Fruit fly (Drosophila melanogaster) whole organism, embryonic: ENCODE results near the gene CG33293.

ENCODE experiments used
- CG10543 ChIP-seq: fragments of 200-800 bp; sonication (Bioruptor generic); optimal IDR thresholded peaks from 3 replicates; lab custom pipeline; 2017; ENCODE audit warnings: missing biosample characterization, mild to moderate bottlenecking, missing genetic modification characterization, moderate library complexity
- CG11093 ChIP-seq: fragments of 200-800 bp; sonication (Bioruptor generic); IDR thresholded peaks from 3 replicates; pipeline ENCODE4 v1.3.6; 2022; ENCODE audit warnings: missing biosample characterization, missing genetic modification characterization
- CG12236 ChIP-seq: fragments of 200-800 bp; sonication (Bioruptor generic); optimal IDR thresholded peaks from 2 replicates; lab custom pipeline; 2016; ENCODE audit warnings: missing biosample characterization, missing genetic modification characterization
- CG14860 ChIP-seq: fragments of 200-800 bp; sonication (Bioruptor generic); IDR thresholded peaks from 3 replicates; pipeline ENCODE4 v1.3.6; 2022; ENCODE audit warnings: missing biosample characterization, missing genetic modification characterization; ENCODE audit not compliant: partially characterized antibody
- CG15514 ChIP-seq: fragments of 200-800 bp; sonication (Bioruptor generic); optimal IDR thresholded peaks from 3 replicates; lab custom pipeline; 2017; ENCODE audit warnings: missing biosample characterization, missing genetic modification characterization, mild to moderate bottlenecking, moderate library complexity, missing genetic modification reagents
- CG16813 ChIP-seq: fragments of 200-800 bp; sonication (Bioruptor generic); IDR thresholded peaks from 3 replicates; pipeline ENCODE4 v1.3.6; 2022; ENCODE audit warnings: missing biosample characterization, missing genetic modification characterization; ENCODE audit not compliant: partially characterized antibody
- CG17568 ChIP-seq: fragments of 200-800 bp; sonication (Bioruptor generic); optimal IDR thresholded peaks from 2 replicates; lab custom pipeline; 2018; ENCODE audit warnings: missing biosample characterization, mild to moderate bottlenecking, missing genetic modification characterization, moderate library complexity
- CG17912 ChIP-seq: fragments of 200-800 bp; sonication (Bioruptor generic); optimal IDR thresholded peaks from 2 replicates; lab custom pipeline; 2018; ENCODE audit warnings: missing biosample characterization, mild to moderate bottlenecking, missing genetic modification characterization
- CG18599 ChIP-seq: fragments of 200-800 bp; sonication (Bioruptor generic); optimal IDR thresholded peaks from 3 replicates; lab custom pipeline; 2017; ENCODE audit warnings: missing biosample characterization, missing genetic modification characterization, mild to moderate bottlenecking, moderate library complexity, missing genetic modification reagents
- CG2199 ChIP-seq: fragments of 200-800 bp; sonication (Bioruptor generic); IDR thresholded peaks from 3 replicates; pipeline ENCODE4 v1.3.6; 2022; ENCODE audit warnings: missing biosample characterization, missing genetic modification characterization
- CG2678 ChIP-seq: fragments of 200-800 bp; sonication (Bioruptor generic); optimal IDR thresholded peaks from 3 replicates; lab custom pipeline; 2019; ENCODE audit warnings: missing biosample characterization, mild to moderate bottlenecking, missing genetic modification characterization, moderate library complexity
- CG30431 ChIP-seq: fragments of 200-800 bp; sonication (Bioruptor generic); optimal IDR thresholded peaks from 2 replicates; lab custom pipeline; 2017; ENCODE audit warnings: missing biosample characterization, missing genetic modification characterization
- CG33213 ChIP-seq: fragments of 200-800 bp; sonication (Bioruptor generic); optimal IDR thresholded peaks from 3 replicates; lab custom pipeline; 2016; ENCODE audit warnings: missing biosample characterization, missing genetic modification characterization
- CG3847 ChIP-seq: fragments of 200-800 bp; sonication (Bioruptor generic); IDR thresholded peaks from 2 replicates; pipeline ENCODE4 v1.3.6; 2022; ENCODE audit warnings: missing biosample characterization, missing genetic modification characterization
- CG4328 ChIP-seq: fragments of 200-800 bp; sonication (Bioruptor generic); optimal IDR thresholded peaks from 3 replicates; lab custom pipeline; 2017; ENCODE audit warnings: missing biosample characterization, missing genetic modification reagents, missing genetic modification characterization
- CG4404 ChIP-seq: fragments of 200-800 bp; sonication (Bioruptor generic); IDR thresholded peaks from 2 replicates; pipeline ENCODE4 v1.3.6; 2022; ENCODE audit warnings: missing biosample characterization, missing genetic modification characterization
- CG5180 ChIP-seq: fragments of 200-800 bp; sonication (Bioruptor generic); optimal IDR thresholded peaks from 3 replicates; lab custom pipeline; 2017; ENCODE audit warnings: missing biosample characterization, missing genetic modification characterization, mild to moderate bottlenecking, moderate library complexity, missing genetic modification reagents
- CG6175 ChIP-seq: fragments of 200-800 bp; sonication (Bioruptor generic); IDR thresholded peaks from 3 replicates; pipeline ENCODE4 v1.3.6; 2022; ENCODE audit warnings: missing biosample characterization, missing genetic modification characterization
- CG6689 ChIP-seq: fragments of 200-800 bp; sonication (Bioruptor generic); IDR thresholded peaks from 2 replicates; pipeline ENCODE4 v1.3.6; 2022; ENCODE audit warnings: missing biosample characterization, missing genetic modification characterization
- CG6791 ChIP-seq: fragments of 200-800 bp; sonication (Bioruptor generic); IDR thresholded peaks from 3 replicates; pipeline ENCODE4 v1.3.6; 2022; ENCODE audit warnings: missing biosample characterization, missing genetic modification characterization; ENCODE audit not compliant: partially characterized antibody
- CG8089 ChIP-seq: fragments of 200-800 bp; sonication (Bioruptor generic); optimal IDR thresholded peaks from 3 replicates; lab custom pipeline; 2016; ENCODE audit warnings: missing biosample characterization, missing genetic modification characterization
- CTCF ChIP-seq: fragments of 200-800 bp; sonication (Bioruptor generic); optimal IDR thresholded peaks from 2 replicates; lab custom pipeline; 2017; ENCODE audit warnings: missing biosample characterization, mild to moderate bottlenecking, missing genetic modification characterization, moderate library complexity
- D19B ChIP-seq: fragments of 200-800 bp; sonication (Bioruptor generic); optimal IDR thresholded peaks from 2 replicates; lab custom pipeline; 2017; ENCODE audit warnings: missing biosample characterization, mild to moderate bottlenecking, missing genetic modification characterization
- Dp ChIP-seq: fragments of 200-800 bp; sonication (Bioruptor generic); optimal IDR thresholded peaks from 2 replicates; lab custom pipeline; 2018; ENCODE audit warnings: missing biosample characterization, mild to moderate bottlenecking, missing genetic modification characterization, moderate library complexity
- Drgx ChIP-seq: fragments of 200-800 bp; sonication (Bioruptor generic); IDR thresholded peaks from 2 replicates; pipeline ENCODE4 v1.3.6; 2022; ENCODE audit warnings: missing biosample characterization, missing genetic modification characterization
- Fer1 ChIP-seq: fragments of 200-800 bp; sonication (Bioruptor generic); optimal IDR thresholded peaks from 2 replicates; lab custom pipeline; 2017; ENCODE audit warnings: missing biosample characterization, mild to moderate bottlenecking, missing genetic modification characterization
- H2.0 ChIP-seq: fragments of 200-800 bp; sonication (Bioruptor generic); IDR thresholded peaks from 2 replicates; pipeline ENCODE4 v1.3.6; 2022; ENCODE audit warnings: missing biosample characterization, missing genetic modification characterization
- Hr39 ChIP-seq: fragments of >200 bp; optimal IDR thresholded peaks from 2 replicates; lab custom pipeline; 2017
- Lhr ChIP-seq: fragments of 200-800 bp; sonication (Bioruptor generic); optimal IDR thresholded peaks from 3 replicates; lab custom pipeline; 2017; ENCODE audit warnings: mild to moderate bottlenecking, missing biosample characterization, missing genetic modification reagents, missing genetic modification characterization
- Mad ChIP-seq: fragments of 200-800 bp; sonication (Bioruptor generic); optimal IDR thresholded peaks from 2 replicates; lab custom pipeline; 2016; ENCODE audit warnings: missing biosample characterization, missing genetic modification characterization
- NK7.1 ChIP-seq: fragments of 200-800 bp; sonication (Bioruptor generic); optimal IDR thresholded peaks from 3 replicates; lab custom pipeline; 2016; ENCODE audit warnings: missing biosample characterization, missing genetic modification characterization
- Nf-YA ChIP-seq: fragments of 200-800 bp; sonication (Bioruptor generic); IDR thresholded peaks from 2 replicates; pipeline ENCODE4 v1.3.6; 2022; ENCODE audit warnings: missing biosample characterization, missing genetic modification characterization
- Ptx1 ChIP-seq: fragments of 200-800 bp; sonication (Bioruptor generic); IDR thresholded peaks from 2 replicates; pipeline ENCODE4 v1.3.6; 2022; ENCODE audit warnings: missing biosample characterization, missing genetic modification characterization
- Scr ChIP-seq: fragments of 200-800 bp; sonication (Bioruptor generic); IDR thresholded peaks from 2 replicates; pipeline ENCODE4 v1.3.6; 2022; ENCODE audit warnings: missing biosample characterization, missing genetic modification characterization; ENCODE audit not compliant: partially characterized antibody
- Trl ChIP-seq, 3 experiments: fragments of >200 bp in 2 of 3; fragments of 200-800 bp in 1 of 3; sonication (Bioruptor generic) in 1 of 3; optimal IDR thresholded peaks; 2 replicates in 1 of 3; 3 replicates in 2 of 3; lab custom pipeline; 2016 to 2017; ENCODE audit warnings: missing biosample characterization in 1 of 3, missing genetic modification characterization in 1 of 3
- abd-A ChIP-seq: fragments of 200-800 bp; sonication (Bioruptor generic); optimal IDR thresholded peaks from 3 replicates; lab custom pipeline; 2019; ENCODE audit warnings: missing biosample characterization, mild to moderate bottlenecking, missing genetic modification characterization, moderate library complexity
- aop ChIP-seq: fragments of 200-800 bp; sonication (Bioruptor generic); IDR thresholded peaks from 2 replicates; pipeline ENCODE4 v1.3.6; 2022; ENCODE audit warnings: missing biosample characterization, missing genetic modification characterization
- bbx ChIP-seq: fragments of 200-800 bp; sonication (Bioruptor generic); IDR thresholded peaks from 2 replicates; pipeline ENCODE4 v1.3.6; 2022; ENCODE audit warnings: missing biosample characterization, missing genetic modification characterization; ENCODE audit not compliant: partially characterized antibody
- cato ChIP-seq: fragments of 200-800 bp; sonication (Bioruptor generic); optimal IDR thresholded peaks from 2 replicates; lab custom pipeline; 2016; ENCODE audit warnings: missing biosample characterization, missing genetic modification characterization, borderline replicate concordance
- chif ChIP-seq, 2 experiments: fragments of 200-800 bp; sonication (Bioruptor generic); optimal IDR thresholded peaks; 3 replicates each; lab custom pipeline; 2016; ENCODE audit warnings: missing biosample characterization in 2 of 2, missing genetic modification characterization in 2 of 2
- fd3F ChIP-seq: fragments of 200-800 bp; sonication (Bioruptor generic); optimal IDR thresholded peaks from 2 replicates; lab custom pipeline; 2018; ENCODE audit warnings: missing biosample characterization, mild to moderate bottlenecking, missing genetic modification characterization, moderate library complexity
- klu ChIP-seq: fragments of 200-800 bp; sonication (Bioruptor generic); IDR thresholded peaks from 2 replicates; pipeline ENCODE4 v1.3.6; 2022; ENCODE audit warnings: missing biosample characterization, missing genetic modification characterization
- nau ChIP-seq: fragments of 200-800 bp; sonication (Bioruptor generic); optimal IDR thresholded peaks from 3 replicates; lab custom pipeline; 2017; ENCODE audit warnings: missing biosample characterization, mild to moderate bottlenecking, missing genetic modification characterization, missing genetic modification reagents
- pzg ChIP-seq: fragments of 200-800 bp; sonication (Bioruptor generic); optimal IDR thresholded peaks from 3 replicates; lab custom pipeline; 2018; ENCODE audit warnings: missing biosample characterization, mild to moderate bottlenecking, missing genetic modification characterization, moderate library complexity
- sob ChIP-seq: fragments of 200-800 bp; sonication (Bioruptor generic); IDR thresholded peaks from 2 replicates; pipeline ENCODE4 v1.3.6; 2022; ENCODE audit warnings: missing biosample characterization, missing genetic modification characterization
- sr ChIP-seq: fragments of 200-800 bp; sonication (Bioruptor generic); IDR thresholded peaks from 3 replicates; pipeline ENCODE4 v1.3.6; 2022; ENCODE audit warnings: missing biosample characterization, missing genetic modification characterization
- ssp ChIP-seq: fragments of 200-800 bp; sonication (Bioruptor generic); IDR thresholded peaks from 2 replicates; pipeline ENCODE4 v1.3.6; 2022; ENCODE audit warnings: missing biosample characterization, missing genetic modification characterization
- zen ChIP-seq: fragments of 200-800 bp; sonication (Bioruptor generic); optimal IDR thresholded peaks from 3 replicates; lab custom pipeline; 2018; ENCODE audit warnings: missing biosample characterization, mild to moderate bottlenecking, missing genetic modification characterization, moderate library complexity
- zfh2 ChIP-seq: fragments of 200-800 bp; sonication (Bioruptor generic); optimal IDR thresholded peaks from 2 replicates; lab custom pipeline; 2016; ENCODE audit warnings: missing biosample characterization, missing genetic modification characterization

Gene CG33293

dm6 chr3R:5256462-5257146, 16.1 kb upstream of the CG33293 start, which contains the start of the genes Enoph and Hph (continued):
- TF ChIP-seq Mad (GFP tag; lab: Kevin White, UChicago) (peak; percentile 29), Fer1 (GFP tag; lab: Kevin White, UChicago) (peak; percentile 65), nau (no peak), CG2199 (GFP tag; lab: Robert Waterston, UW) (no peak), CG16813 (GFP tag; lab: Robert Waterston, UW) (peak; percentile 84), CTCF (GFP tag; lab: Kevin White, UChicago) (peak; percentile 6), CG8089 (GFP tag; lab: Kevin White, UChicago) (no peak), NK7.1 (GFP tag; lab: Kevin White, UChicago) (no peak), CG17912 (GFP tag; lab: Kevin White, UChicago) (no peak), CG2678 (tag; lab: Kevin White, UChicago) (peak; percentile 79), CG4328 (GFP tag; lab: Kevin White, UChicago) (peak; percentile 34), Dp (GFP tag; lab: Kevin White, UChicago) (peak; percentile 48), Hr39 (no peak), pzg (GFP tag; lab: Kevin White, UChicago) (peak; percentile 67), Drgx (GFP tag; lab: Robert Waterston, UW) (peak; percentile 53; the same call in 1 of the 2 replicates), CG18599 (GFP tag; lab: Kevin White, UChicago) (peak; percentile 72), CG3847 (GFP tag; lab: Robert Waterston, UW) (peak; percentile 57), cato (GFP tag; lab: Kevin White, UChicago) (no peak), sob (GFP tag; lab: Robert Waterston, UW) (0 out of 2 replicates have a peak, but pooled peaks have one; percentile 42), CG5180 (peak; percentile 30), aop (GFP tag; lab: Robert Waterston, UW) (no peak), CG6689 (GFP tag; lab: Robert Waterston, UW) (peak; percentile 50; the same call in 1 of the 2 replicates), klu (GFP tag; lab: Robert Waterston, UW) (peak; percentile 59), CG11093 (peak; percentile 54; the same call in 1 of the 3 replicates), sr (GFP tag; lab: Robert Waterston, UW) (no peak), CG30431 (GFP tag; lab: Kevin White, UChicago) (peak; percentile 28), H2.0 (GFP tag; lab: Robert Waterston, UW) (no peak), fd3F (GFP tag; lab: Kevin White, UChicago) (peak; percentile 56), D19B (GFP tag; lab: Kevin White, UChicago) (peak; percentile 31), Ptx1 (GFP tag; lab: Robert Waterston, UW) (peak; percentile 70), CG10543 (GFP tag; lab: Kevin White, UChicago) (peak; percentile 75), CG15514 (peak; percentile 94), CG6791 (GFP tag; lab: Robert Waterston, UW) (peak; percentile 80), zfh2 (peak; percentile 68), bbx (GFP tag; lab: Robert Waterston, UW) (peak; percentile 83), Trl (optimal IDR thresholded peaks at IDR 0.05; lab: Kevin White, UChicago) (no peak), Trl (GFP tag; optimal IDR thresholded peaks at IDR 0.05; lab: Kevin White, UChicago) (peak; percentile 59), CG14860 (GFP tag; lab: Robert Waterston, UW) (peak; percentile 75; the same call in 2 of the 3 replicates), CG4404 (GFP tag; lab: Robert Waterston, UW) (peak; percentile 54; the same call in 1 of the 2 replicates), Nf-YA (GFP tag; lab: Robert Waterston, UW) (no peak), Scr (GFP tag; lab: Robert Waterston, UW) (peak; percentile 84), CG12236 (GFP tag; lab: Kevin White, UChicago) (no peak), CG6175 (GFP tag; lab: Robert Waterston, UW) (no peak), zen (peak; percentile 49), chif (GFP tag; optimal IDR thresholded peaks at IDR 0.05; lab: Kevin White, UChicago) (peak; percentile 17 to 43), ssp (GFP tag; lab: Robert Waterston, UW) (peak; percentile 86), CG17568 (GFP tag; lab: Kevin White, UChicago) (no peak), abd-A (tag; lab: Kevin White, UChicago) (peak; percentile 54), Lhr (GFP tag; lab: Kevin White, UChicago) (peak; percentile 7), CG33213 (GFP tag; lab: Kevin White, UChicago) (peak; percentile 46)
